Worm (Caenorhabditis elegans): Measurements from ENCODE around the gene C50D2.7.
A peak's percentile ranks its signal among the peaks of the same experiment; 100 is the strongest.

The C50D2.7 gene

DNA sequence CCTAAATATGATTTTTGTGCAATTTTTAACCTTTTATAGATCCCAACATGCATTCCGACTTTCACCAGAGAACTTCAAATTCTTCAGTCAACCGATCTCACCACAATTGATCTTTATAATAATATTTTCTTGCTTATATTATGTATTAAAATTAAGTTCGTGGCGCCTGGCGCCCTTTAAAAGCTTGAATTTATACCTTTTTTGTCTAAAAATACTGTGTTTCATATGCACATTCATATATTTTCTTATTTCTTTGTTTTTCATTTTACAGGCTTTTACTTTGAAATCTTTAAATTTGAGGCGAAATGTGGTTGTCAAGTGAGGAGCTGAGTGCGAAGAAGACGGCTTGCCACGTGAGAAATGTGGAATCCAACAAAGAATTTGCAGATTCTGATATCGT, 50.3 kb downstream of the C50D2.7 start, which contains the start of gene rpoa-49:
TSS of gene rpoa-49 (plus strand) at position 301 of the 400 bp plus-strand sequence.
- no peak for TF ChIP-seq ZK185.1 (tag; optimal IDR thresholded peaks at IDR 0.05; ENCODE audit: poor library complexity, severe bottlenecking)
- TF ChIP-seq hsf-1 (GFP tag; IDR thresholded peaks at IDR 0.05) = no peak
- no peak for TF ChIP-seq lin-35 (GFP tag; optimal IDR thresholded peaks at IDR 0.05)
- TF ChIP-seq sdz-38 (tag; optimal IDR thresholded peaks at IDR 0.05) = no peak

ce11 chrII:43640-44039, 51.4 kb downstream of the C50D2.7 start, which contains the start of gene nfyc-1:
nfyc-1 (plus strand) TSS chrII:43907.
- no peak for TF ChIP-seq attf-5 (GFP tag; optimal IDR thresholded peaks at IDR 0.05)
- TF ChIP-seq Y56A3A.18 (GFP tag; IDR thresholded peaks at IDR 0.05) = no peak
- no peak for TF ChIP-seq Y95B8A.8 (GFP tag; IDR thresholded peaks at IDR 0.05)
- TF ChIP-seq sea-2 (GFP tag; IDR thresholded peaks at IDR 0.05) = no peak
- TF ChIP-seq B0019.2 (GFP tag; conservative IDR thresholded peaks at IDR 0.05) = no peak
- TF ChIP-seq hlh-12 (tag; optimal IDR thresholded peaks at IDR 0.05) = no peak
- no peak for TF ChIP-seq nfyb-1 (GFP tag; IDR thresholded peaks at IDR 0.05)
- TF ChIP-seq ztf-18 (tag; optimal IDR thresholded peaks at IDR 0.05) = no peak
- no peak for TF ChIP-seq tbx-9 (tag; optimal IDR thresholded peaks at IDR 0.05; ENCODE audit: borderline replicate concordance)
- no peak for TF ChIP-seq snpc-4 (GFP tag; optimal IDR thresholded peaks at IDR 0.05)
- TF ChIP-seq snpc-4 (tag; optimal IDR thresholded peaks at IDR 0.05) = peak in 2 of 4 experiments; percentile 4 to 37
- no peak for TF ChIP-seq let-526 (GFP tag; IDR thresholded peaks at IDR 0.05)
- TF ChIP-seq lsy-27 (tag; optimal IDR thresholded peaks at IDR 0.05; ENCODE audit: borderline replicate concordance, insufficient read depth) = no peak
- peak in 1 of 2 experiments; percentile 19 for TF ChIP-seq let-607 (tag; optimal IDR thresholded peaks at IDR 0.05)
- no peak for TF ChIP-seq aptf-2 (GFP tag; conservative IDR thresholded peaks at IDR 0.05)
- TF ChIP-seq snpc-1.3 (tag; optimal IDR thresholded peaks at IDR 0.05; ENCODE audit: insufficient read depth) = no peak
- peak; percentile 81 for TF ChIP-seq mcd-1 (GFP tag; IDR thresholded peaks at IDR 0.05)
- TF ChIP-seq lir-1 (GFP tag; conservative IDR thresholded peaks at IDR 0.05) = no peak
- no peak for TF ChIP-seq B0336.3 (GFP tag; IDR thresholded peaks at IDR 0.05)
- TF ChIP-seq rpc-1 (optimal IDR thresholded peaks at IDR 0.05) = no peak
- TF ChIP-seq rpc-1 (tag; optimal IDR thresholded peaks at IDR 0.05) = no peak
- no peak for TF ChIP-seq nhr-80 (tag; optimal IDR thresholded peaks at IDR 0.05)
- no peak for TF ChIP-seq T26A5.8 (tag; optimal IDR thresholded peaks at IDR 0.05)
- no peak for TF ChIP-seq nhr-120 (GFP tag; IDR thresholded peaks at IDR 0.05)
- no peak for TF ChIP-seq Y67H2A.10 (GFP tag; conservative IDR thresholded peaks at IDR 0.05)
- TF ChIP-seq B0261.1 (tag; optimal IDR thresholded peaks at IDR 0.05) = no peak
- TF ChIP-seq unc-130 (GFP tag; optimal IDR thresholded peaks at IDR 0.05) = no peak
- TF ChIP-seq egrh-3 (GFP tag; IDR thresholded peaks at IDR 0.05) = no peak
- TF ChIP-seq hlh-26 (GFP tag; conservative IDR thresholded peaks at IDR 0.05) = no peak
- TF ChIP-seq C17E4.6 (GFP tag; IDR thresholded peaks at IDR 0.05) = no peak
- no peak for TF ChIP-seq repo-1 (tag; optimal IDR thresholded peaks at IDR 0.05)
- TF ChIP-seq lin-35 (GFP tag; optimal IDR thresholded peaks at IDR 0.05) = peak in 1 of 3 experiments; percentile 57
- TF ChIP-seq efl-1 (GFP tag; optimal IDR thresholded peaks at IDR 0.05) = peak; percentile 27
- no peak for TF ChIP-seq athp-1 (tag; optimal IDR thresholded peaks at IDR 0.05)
- no peak for TF ChIP-seq madf-8 (GFP tag; conservative IDR thresholded peaks at IDR 0.05)
- TF ChIP-seq lag-1 (GFP tag; IDR thresholded peaks at IDR 0.05) = no peak
- TF ChIP-seq mxl-1 (tag; optimal IDR thresholded peaks at IDR 0.05) = no peak
- no peak for TF ChIP-seq bed-1 (GFP tag; IDR thresholded peaks at IDR 0.05)
- no peak for TF ChIP-seq F23B12.7 (tag; optimal IDR thresholded peaks at IDR 0.05; ENCODE audit: insufficient read depth)
- TF ChIP-seq ztf-28 (GFP tag; IDR thresholded peaks at IDR 0.05) = no peak
- TF ChIP-seq nhr-27 (tag; optimal IDR thresholded peaks at IDR 0.05) = no peak
- TF ChIP-seq rec-8 (tag; optimal IDR thresholded peaks at IDR 0.05) = no peak
- no peak for TF ChIP-seq sptf-2 (GFP tag; optimal IDR thresholded peaks at IDR 0.05)
- no peak for TF ChIP-seq F37B4.10 (GFP tag; IDR thresholded peaks at IDR 0.05)

Data from whole organism, young adult.